Worm (Caenorhabditis elegans): Measurements from ENCODE around the gene ubc-24.

- TF ChIP-seq nhr-25 (tag; optimal IDR thresholded peaks at IDR 0.05) (peak; percentile 55), nhr-12 (tag; optimal IDR thresholded peaks at IDR 0.05) (no peak), ZK546.5 (tag; optimal IDR thresholded peaks at IDR 0.05) (no peak), nhr-11 (tag; optimal IDR thresholded peaks at IDR 0.05) (no peak), ceh-16 (tag; optimal IDR thresholded peaks at IDR 0.05) (no peak), nhr-28 (tag; optimal IDR thresholded peaks at IDR 0.05) (no peak), lin-15B (tag; optimal IDR thresholded peaks at IDR 0.05) (no peak)
Measured at ce11 chrII:8380188-8380587, 25.2 kb upstream of the ubc-24 start.
